Worm (Caenorhabditis elegans) whole organism, dauer: ENCODE measurements around the gene str-227.

Experiments used
- unc-62 ChIP-seq: sonication (generic microtip); optimal IDR thresholded peaks from 2 replicates; lab custom pipeline; 2017; ENCODE audit warnings: missing biosample characterization, missing genetic modification reagents, missing genetic modification characterization

The str-227 gene

ce11 chrV:3512381-3512780 is 5.6 kb upstream of the str-227 start, which contains the start of gene str-226:
TSS of gene str-226 (plus strand) at chrV:3512681.
- no peak for TF ChIP-seq unc-62 (GFP tag; lab: Kevin White, UChicago)

- no peak for TF ChIP-seq unc-62 (GFP tag; lab: Kevin White, UChicago)
Observed at ce11 chrV:3523262-3523661, 5.3 kb downstream of the str-227 start, which contains the start of gene irg-1. TSS of gene irg-1 (plus strand) at chrV:3523587.

ce11 chrV:3524970-3525369 is 7.0 kb downstream of the str-227 start, which contains the start of gene T24A6.7:
TSS of gene T24A6.7 (plus strand) at chrV:3525270.
- TF ChIP-seq unc-62 (GFP tag; lab: Kevin White, UChicago), result no peak

ce11 chrV:3526882-3527281 is 8.9 kb downstream of the str-227 start, which contains the start of gene str-260:
TSS of gene str-260 (plus strand) at chrV:3527182.
- no peak for TF ChIP-seq unc-62 (GFP tag; lab: Kevin White, UChicago)

ce11 chrV:3530403-3530802 is 12.4 kb downstream of the str-227 start, which contains the start of gene srbc-66:
TSS of gene srbc-66 (plus strand) at chrV:3530703.
- TF ChIP-seq unc-62 (GFP tag; lab: Kevin White, UChicago), result no peak

- no peak for TF ChIP-seq unc-62 (GFP tag; lab: Kevin White, UChicago)
Observed at ce11 chrV:3535260-3535659, 17.3 kb downstream of the str-227 start, which contains the start of gene nhr-221. TSS of gene nhr-221 (minus strand) at chrV:3535360.

ce11 chrV:3538307-3538706 is 20.3 kb downstream of the str-227 start, which contains the start of gene nhr-93:
TSS of gene nhr-93 (minus strand) at chrV:3538407.
- no peak for TF ChIP-seq unc-62 (GFP tag; lab: Kevin White, UChicago)

- TF ChIP-seq unc-62 (GFP tag; lab: Kevin White, UChicago), result no peak
Observed at ce11 chrV:3541117-3541516, 23.1 kb downstream of the str-227 start, which contains the start of gene srbc-67. TSS of gene srbc-67 (minus strand) at chrV:3541217.

- TF ChIP-seq unc-62 (GFP tag; lab: Kevin White, UChicago), result no peak
Observed at ce11 chrV:3543344-3543743, 25.4 kb downstream of the str-227 start, which contains the start of gene nhr-222. TSS of gene nhr-222 (minus strand) at chrV:3543444.

ce11 chrV:3546517-3546916 is 28.5 kb downstream of the str-227 start, which contains the start of gene srbc-68:
TSS of gene srbc-68 (minus strand) at chrV:3546617.
- TF ChIP-seq unc-62 (GFP tag; lab: Kevin White, UChicago), result no peak

- TF ChIP-seq unc-62 (GFP tag; lab: Kevin White, UChicago), result no peak
Observed at ce11 chrV:3548798-3549197, 30.8 kb downstream of the str-227 start, which contains the start of gene srw-130. TSS of gene srw-130 (minus strand) at chrV:3548898.

ce11 chrV:3549553-3549952 is 31.6 kb downstream of the str-227 start, which contains the start of gene sri-21:
TSS of gene sri-21 (plus strand) at chrV:3549853.
- no peak for TF ChIP-seq unc-62 (GFP tag; lab: Kevin White, UChicago)

- TF ChIP-seq unc-62 (GFP tag; lab: Kevin White, UChicago), result no peak
Observed at ce11 chrV:3551765-3552164, 33.8 kb downstream of the str-227 start, which contains the start of gene grl-28. TSS of gene grl-28 (minus strand) at chrV:3551865.

ce11 chrV:3552740-3553469 is 34.9 kb downstream of the str-227 start, which contains the start of gene T24A6.20:
TSS of gene T24A6.20 (plus strand) at chrV:3553134.
- no peak for TF ChIP-seq unc-62 (GFP tag; lab: Kevin White, UChicago)

- no peak for TF ChIP-seq unc-62 (GFP tag; lab: Kevin White, UChicago)
Observed at ce11 chrV:3554869-3555268, 36.9 kb downstream of the str-227 start, which contains the start of gene grl-29. TSS of gene grl-29 (minus strand) at chrV:3555236.

ce11 chrV:3555986-3556385 is 38.0 kb downstream of the str-227 start, which contains the start of gene grl-30:
TSS of gene grl-30 (plus strand) at chrV:3556286.
- TF ChIP-seq unc-62 (GFP tag; lab: Kevin White, UChicago), result no peak
